Fruit fly (Drosophila melanogaster) whole organism, wandering third instar larva: ENCODE measurements around the gene CG3062.
A peak's percentile ranks its signal among the peaks of the same experiment; 100 is the strongest.

Source experiments
- CG32264 ChIP-seq: fragments of 200-800 bp; sonication (Bioruptor generic); optimal IDR thresholded peaks from 2 replicates; lab custom pipeline; 2016; ENCODE audit warnings: missing biosample characterization, missing genetic modification characterization
- Dfd ChIP-seq: fragments of >200 bp; optimal IDR thresholded peaks from 2 replicates; lab custom pipeline; 2017; ENCODE audit warnings: missing biosample characterization, missing genetic modification characterization
- Dif ChIP-seq: fragments of 200-275, 200-300 bp; sonication (Bioruptor generic); optimal IDR thresholded peaks from 2 replicates; lab custom pipeline; 2018; ENCODE audit warnings: missing biosample characterization, missing genetic modification characterization; ENCODE audit not compliant: partially characterized antibody
- GATAd ChIP-seq: sonication (Bioruptor generic); optimal IDR thresholded peaks from 2 replicates; lab custom pipeline; 2016; ENCODE audit warnings: missing biosample characterization, missing genetic modification characterization
- HLH106 ChIP-seq: fragments of 200-800 bp; optimal IDR thresholded peaks from 3 replicates; lab custom pipeline; 2019; ENCODE audit warnings: missing biosample characterization, mild to moderate bottlenecking, missing genetic modification characterization, moderate library complexity
- Hr78 ChIP-seq: fragments of >200 bp; optimal IDR thresholded peaks from 2 replicates; lab custom pipeline; 2017; ENCODE audit warnings: missing biosample characterization, missing genetic modification characterization
- Myc ChIP-seq: fragments of >200 bp; optimal IDR thresholded peaks from 2 replicates; lab custom pipeline; 2017
- OdsH ChIP-seq: fragments of 200-800 bp; sonication (Bioruptor generic); optimal IDR thresholded peaks from 2 replicates; lab custom pipeline; 2016; ENCODE audit warnings: missing biosample characterization, mild to moderate bottlenecking, missing genetic modification characterization
- br ChIP-seq: fragments of 200-800 bp; sonication (Bioruptor generic); optimal IDR thresholded peaks from 2 replicates; lab custom pipeline; 2016; ENCODE audit warnings: missing biosample characterization, missing genetic modification characterization
- dmrt93B ChIP-seq: fragments of 200-800 bp; sonication (Bioruptor generic); optimal IDR thresholded peaks from 2 replicates; lab custom pipeline; 2018; ENCODE audit warnings: missing biosample characterization, mild to moderate bottlenecking, missing genetic modification characterization
- ey ChIP-seq: fragments of 200-800 bp; sonication (Bioruptor generic); optimal IDR thresholded peaks from 2 replicates; lab custom pipeline; 2016; ENCODE audit warnings: missing biosample characterization, missing genetic modification characterization
- fru ChIP-seq: fragments of 200-800 bp; sonication (Bioruptor generic); optimal IDR thresholded peaks from 3 replicates; lab custom pipeline; 2016; ENCODE audit warnings: missing biosample characterization, mild to moderate bottlenecking, missing genetic modification characterization
- psq ChIP-seq: fragments of 200-800 bp; sonication (Bioruptor generic); optimal IDR thresholded peaks from 3 replicates; lab custom pipeline; 2017; ENCODE audit warnings: missing biosample characterization, mild to moderate bottlenecking, missing genetic modification characterization, moderate library complexity
- rgr ChIP-seq: fragments of 200-800 bp; sonication (Bioruptor generic); optimal IDR thresholded peaks from 3 replicates; lab custom pipeline; 2016; ENCODE audit warnings: missing biosample characterization, mild to moderate bottlenecking, missing genetic modification characterization

dm6 chrX:4678146-4678912 is 33.7 kb upstream of the CG3062 start:
- no peak for TF ChIP-seq Myc (lab: Kevin White, UChicago)
- no peak for TF ChIP-seq OdsH (GFP tag; lab: Kevin White, UChicago)
- TF ChIP-seq CG32264 (GFP tag; lab: Kevin White, UChicago), result no peak
- TF ChIP-seq br, result no peak
- no peak for TF ChIP-seq Dfd (GFP tag; lab: Kevin White, UChicago)
- no peak for TF ChIP-seq rgr (GFP tag; lab: Kevin White, UChicago)
- TF ChIP-seq Hr78 (GFP tag; lab: Kevin White, UChicago), result no peak
- no peak for TF ChIP-seq Dif
- no peak for TF ChIP-seq ey (GFP tag; lab: Kevin White, UChicago)
- no peak for TF ChIP-seq fru (GFP tag; lab: Kevin White, UChicago)
- peak; percentile 4 for TF ChIP-seq GATAd (GFP tag; lab: Kevin White, UChicago)
- TF ChIP-seq dmrt93B (GFP tag; lab: Kevin White, UChicago), result no peak
- no peak for TF ChIP-seq psq (GFP tag; lab: Kevin White, UChicago)
- TF ChIP-seq HLH106 (tag; lab: Kevin White, UChicago), result no peak
